Fruit fly (Drosophila melanogaster) whole organism, embryonic: ENCODE results near the gene CG32195.

Source experiments
- ATbp ChIP-seq: fragments of 200-800 bp; sonication (Bioruptor generic); optimal IDR thresholded peaks from 2 replicates; lab custom pipeline; 2017; ENCODE audit warnings: missing biosample characterization, mild to moderate bottlenecking, missing genetic modification characterization, missing genetic modification reagents
- Atf-2 ChIP-seq: fragments of 200-800 bp; sonication (Bioruptor generic); optimal IDR thresholded peaks from 2 replicates; lab custom pipeline; 2016; ENCODE audit warnings: missing biosample characterization, missing genetic modification characterization
- Atf6 ChIP-seq: fragments of 200-800 bp; sonication (Bioruptor generic); IDR thresholded peaks from 2 replicates; pipeline ENCODE4 v1.3.6; 2022; ENCODE audit warnings: missing biosample characterization, missing genetic modification characterization
- CG1024 ChIP-seq: fragments of 200-800 bp; sonication (Bioruptor generic); IDR thresholded peaks from 2 replicates; pipeline ENCODE4 v1.3.6; 2022; ENCODE audit warnings: missing biosample characterization, missing genetic modification characterization
- CG10565 ChIP-seq: fragments of 200-800 bp; sonication (Bioruptor generic); optimal IDR thresholded peaks from 3 replicates; lab custom pipeline; 2016; ENCODE audit warnings: missing biosample characterization, mild to moderate bottlenecking, missing genetic modification characterization
- CG13296 ChIP-seq: fragments of 200-800 bp; sonication (Bioruptor generic); optimal IDR thresholded peaks from 3 replicates; lab custom pipeline; 2018; ENCODE audit warnings: missing biosample characterization, mild to moderate bottlenecking, missing genetic modification characterization
- CG13775 ChIP-seq: fragments of 200-800 bp; sonication (Bioruptor generic); optimal IDR thresholded peaks from 3 replicates; lab custom pipeline; 2017; ENCODE audit warnings: missing biosample characterization, mild to moderate bottlenecking, missing genetic modification characterization
- CG13894 ChIP-seq: fragments of 200-800 bp; sonication (Bioruptor generic); optimal IDR thresholded peaks from 3 replicates; lab custom pipeline; 2018; ENCODE audit warnings: missing biosample characterization, mild to moderate bottlenecking, missing genetic modification characterization, moderate library complexity
- CG14050 ChIP-seq: fragments of 200-800 bp; sonication (Bioruptor generic); IDR thresholded peaks from 3 replicates; pipeline ENCODE4 v1.3.6; 2022; ENCODE audit warnings: missing biosample characterization, missing genetic modification characterization
- CG14710 ChIP-seq: fragments of 200-800 bp; sonication (Bioruptor generic); optimal IDR thresholded peaks from 3 replicates; lab custom pipeline; 2019; ENCODE audit warnings: missing biosample characterization, mild to moderate bottlenecking, missing genetic modification characterization, moderate library complexity
- CG18599 ChIP-seq: fragments of 200-800 bp; sonication (Bioruptor generic); optimal IDR thresholded peaks from 3 replicates; lab custom pipeline; 2017; ENCODE audit warnings: missing biosample characterization, missing genetic modification characterization, mild to moderate bottlenecking, moderate library complexity, missing genetic modification reagents
- CG18619 ChIP-seq: fragments of 200-800 bp; sonication (Bioruptor generic); optimal IDR thresholded peaks from 3 replicates; lab custom pipeline; 2017; ENCODE audit warnings: missing biosample characterization, mild to moderate bottlenecking, missing genetic modification characterization
- CG2120 ChIP-seq: fragments of 200-800 bp; sonication (Bioruptor generic); optimal IDR thresholded peaks from 3 replicates; lab custom pipeline; 2016; ENCODE audit warnings: missing biosample characterization, missing genetic modification characterization
- CG2875 ChIP-seq: fragments of 200-800 bp; sonication (Bioruptor generic); optimal IDR thresholded peaks from 2 replicates; lab custom pipeline; 2017; ENCODE audit warnings: missing biosample characterization, mild to moderate bottlenecking, missing genetic modification characterization, missing genetic modification reagents
- CG31224 ChIP-seq: fragments of 200-800 bp; sonication (Bioruptor generic); IDR thresholded peaks from 2 replicates; pipeline ENCODE4 v1.3.6; 2022; ENCODE audit warnings: missing biosample characterization, missing genetic modification characterization
- CG31388 ChIP-seq: fragments of 200-800 bp; sonication (Bioruptor generic); optimal IDR thresholded peaks from 2 replicates; lab custom pipeline; 2016; ENCODE audit warnings: missing biosample characterization, missing genetic modification characterization
- CG3163 ChIP-seq: fragments of 200-800 bp; sonication (Bioruptor generic); optimal IDR thresholded peaks from 3 replicates; lab custom pipeline; 2016; ENCODE audit warnings: missing biosample characterization, missing genetic modification characterization
- CG3407 ChIP-seq: fragments of 200-800 bp; sonication (Bioruptor generic); optimal IDR thresholded peaks from 2 replicates; lab custom pipeline; 2018; ENCODE audit warnings: missing biosample characterization, mild to moderate bottlenecking, missing genetic modification characterization
- CG5245 ChIP-seq: fragments of 200-800 bp; sonication (Bioruptor generic); optimal IDR thresholded peaks from 3 replicates; lab custom pipeline; 2016; ENCODE audit warnings: missing biosample characterization, missing genetic modification characterization
- CG6813 ChIP-seq: fragments of 200-800 bp; sonication (Bioruptor generic); optimal IDR thresholded peaks from 2 replicates; lab custom pipeline; 2017; ENCODE audit warnings: missing biosample characterization, missing genetic modification characterization, mild to moderate bottlenecking, moderate library complexity, missing genetic modification reagents
- CG8478 ChIP-seq: fragments of >200 bp; optimal IDR thresholded peaks from 2 replicates; lab custom pipeline; 2018
- CTCF ChIP-seq: fragments of 200-800 bp; sonication (Bioruptor generic); optimal IDR thresholded peaks from 2 replicates; lab custom pipeline; 2017; ENCODE audit warnings: missing biosample characterization, mild to moderate bottlenecking, missing genetic modification characterization, moderate library complexity
- CkIIα-i1 ChIP-seq: fragments of 200-800 bp; sonication (Bioruptor generic); IDR thresholded peaks from 2 replicates; pipeline ENCODE4 v1.3.6; 2022; ENCODE audit warnings: missing biosample characterization, missing genetic modification characterization
- CrebB ChIP-seq: fragments of 200-800 bp; sonication (Bioruptor generic); optimal IDR thresholded peaks from 3 replicates; lab custom pipeline; 2018; ENCODE audit warnings: missing biosample characterization, mild to moderate bottlenecking, missing genetic modification characterization
- D19A ChIP-seq: fragments of 200-800 bp; optimal IDR thresholded peaks from 3 replicates; lab custom pipeline; 2019; ENCODE audit warnings: missing biosample characterization, mild to moderate bottlenecking, missing genetic modification characterization, moderate library complexity
- Dip2 ChIP-seq: fragments of 200-800 bp; sonication (Bioruptor generic); IDR thresholded peaks from 2 replicates; pipeline ENCODE4 v1.3.6; 2022; ENCODE audit warnings: missing biosample characterization, missing genetic modification characterization
- Dip3 ChIP-seq: fragments of 200-800 bp; sonication (Bioruptor generic); optimal IDR thresholded peaks from 3 replicates; lab custom pipeline; 2016; ENCODE audit warnings: missing biosample characterization, missing genetic modification characterization
- Fer3 ChIP-seq: fragments of 200-800 bp; sonication (Bioruptor generic); optimal IDR thresholded peaks from 2 replicates; lab custom pipeline; 2018; ENCODE audit warnings: missing biosample characterization, mild to moderate bottlenecking, missing genetic modification characterization, moderate library complexity
- Hr3 ChIP-seq: fragments of 200-800 bp; sonication (Bioruptor generic); optimal IDR thresholded peaks from 3 replicates; lab custom pipeline; 2016; ENCODE audit warnings: missing biosample characterization, missing genetic modification characterization
- Nf-YC ChIP-seq: fragments of 200-800 bp; optimal IDR thresholded peaks from 3 replicates; lab custom pipeline; 2019; ENCODE audit warnings: missing biosample characterization, mild to moderate bottlenecking, missing genetic modification characterization, moderate library complexity
- Oli ChIP-seq: fragments of 200-800 bp; sonication (Bioruptor generic); optimal IDR thresholded peaks from 2 replicates; lab custom pipeline; 2018; ENCODE audit warnings: missing biosample characterization, mild to moderate bottlenecking, missing genetic modification characterization, moderate library complexity
- Ravus ChIP-seq: fragments of 200-800 bp; sonication (Bioruptor generic); IDR thresholded peaks from 2 replicates; pipeline ENCODE4 v1.3.6; 2022; ENCODE audit warnings: missing biosample characterization, missing genetic modification characterization
- chn ChIP-seq: fragments of 200-800 bp; sonication (Bioruptor generic); optimal IDR thresholded peaks from 2 replicates; lab custom pipeline; 2016; ENCODE audit warnings: missing biosample characterization, missing genetic modification characterization
- eyg ChIP-seq: fragments of 200-800 bp; sonication (Bioruptor generic); optimal IDR thresholded peaks from 3 replicates; lab custom pipeline; 2016; ENCODE audit warnings: missing biosample characterization, missing genetic modification characterization
- ftz-f1 ChIP-seq: fragments of 200-800 bp; sonication (Bioruptor generic); optimal IDR thresholded peaks from 2 replicates; lab custom pipeline; 2016; ENCODE audit warnings: missing biosample characterization, missing genetic modification characterization
- gcm2 ChIP-seq: fragments of 200-800 bp; sonication (Bioruptor generic); optimal IDR thresholded peaks from 2 replicates; lab custom pipeline; 2016; ENCODE audit warnings: missing biosample characterization, missing genetic modification characterization
- grau ChIP-seq: fragments of 200-800 bp; optimal IDR thresholded peaks from 3 replicates; lab custom pipeline; 2019; ENCODE audit warnings: missing biosample characterization, mild to moderate bottlenecking, missing genetic modification characterization, moderate library complexity
- ind ChIP-seq: fragments of 200-800 bp; sonication (Bioruptor generic); optimal IDR thresholded peaks from 3 replicates; lab custom pipeline; 2016; ENCODE audit warnings: missing biosample characterization, missing genetic modification characterization
- lola ChIP-seq, 3 experiments: fragments of >200 bp in 2 of 3; fragments of 200-800 bp in 1 of 3; sonication (Bioruptor generic) in 1 of 3; optimal IDR thresholded peaks; 2 replicates each; lab custom pipeline; 2017 to 2019; ENCODE audit warnings: missing biosample characterization in 3 of 3, missing genetic modification characterization in 3 of 3, mild to moderate bottlenecking in 1 of 3, moderate library complexity in 1 of 3
- maf-S ChIP-seq: fragments of 200-800 bp; sonication (Bioruptor generic); optimal IDR thresholded peaks from 2 replicates; lab custom pipeline; 2016; ENCODE audit warnings: missing biosample characterization, missing genetic modification characterization
- mirr ChIP-seq: fragments of 200-800 bp; sonication (Bioruptor generic); optimal IDR thresholded peaks from 3 replicates; lab custom pipeline; 2018; ENCODE audit warnings: missing biosample characterization, mild to moderate bottlenecking, missing genetic modification characterization
- nmo ChIP-seq: fragments of 200-800 bp; sonication (Bioruptor generic); optimal IDR thresholded peaks from 2 replicates; lab custom pipeline; 2018; ENCODE audit warnings: missing biosample characterization, mild to moderate bottlenecking, missing genetic modification characterization, moderate library complexity
- p53 ChIP-seq: fragments of 200-800 bp; sonication (Bioruptor generic); optimal IDR thresholded peaks from 2 replicates; lab custom pipeline; 2016; ENCODE audit warnings: missing biosample characterization, missing genetic modification characterization
- psq ChIP-seq: fragments of 200-800 bp; sonication (Bioruptor generic); optimal IDR thresholded peaks from 2 replicates; lab custom pipeline; 2017; ENCODE audit warnings: missing biosample characterization, missing genetic modification characterization
- pzg ChIP-seq: fragments of 200-800 bp; sonication (Bioruptor generic); optimal IDR thresholded peaks from 3 replicates; lab custom pipeline; 2018; ENCODE audit warnings: missing biosample characterization, mild to moderate bottlenecking, missing genetic modification characterization, moderate library complexity
- ro ChIP-seq: fragments of 200-800 bp; sonication (Bioruptor generic); IDR thresholded peaks from 2 replicates; pipeline ENCODE4 v1.3.6; 2022; ENCODE audit warnings: missing biosample characterization, missing genetic modification characterization
- tna ChIP-seq: fragments of 200-800 bp; sonication (Bioruptor generic); IDR thresholded peaks from 2 replicates; pipeline ENCODE4 v1.3.6; 2022; ENCODE audit warnings: missing biosample characterization, missing genetic modification characterization; ENCODE audit not compliant: partially characterized antibody
- trem ChIP-seq: fragments of 200-800 bp; optimal IDR thresholded peaks from 3 replicates; lab custom pipeline; 2019; ENCODE audit warnings: missing biosample characterization, mild to moderate bottlenecking, missing genetic modification characterization, moderate library complexity
- twi ChIP-seq: fragments of 200-800 bp; optimal IDR thresholded peaks from 2 replicates; lab custom pipeline; 2019; ENCODE audit warnings: missing biosample characterization, mild to moderate bottlenecking, missing genetic modification characterization, moderate library complexity
- wor ChIP-seq: fragments of 200-800 bp; sonication (Bioruptor generic); IDR thresholded peaks from 2 replicates; pipeline ENCODE4 v1.3.6; 2022; ENCODE audit warnings: missing biosample characterization, missing genetic modification characterization
- zfh1 ChIP-seq: fragments of 200-800 bp; sonication (Bioruptor generic); IDR thresholded peaks from 3 replicates; pipeline ENCODE4 v1.3.6; 2022; ENCODE audit warnings: missing biosample characterization, missing genetic modification characterization

Gene CG32195

dm6 chr3L:18148418-18148973 lies 35.7 kb downstream of the CG32195 start, which contains the start of gene CG7330 (continued):
- peak in 1 of 3 experiments; percentile 43 for TF ChIP-seq lola (GFP tag; optimal IDR thresholded peaks at IDR 0.05; lab: Kevin White, UChicago)
- TF ChIP-seq CG13296 (GFP tag; lab: Kevin White, UChicago) = peak; percentile 96
- TF ChIP-seq CG5245 (GFP tag; lab: Kevin White, UChicago) = peak; percentile 78
- TF ChIP-seq CG3163 = no peak
- peak; percentile 93 for TF ChIP-seq ATbp
- peak; percentile 89 for TF ChIP-seq Fer3 (tag; lab: Kevin White, UChicago)
- TF ChIP-seq ind (GFP tag; lab: Kevin White, UChicago) = peak; percentile 94
- peak; percentile 81 for TF ChIP-seq CrebB (tag; lab: Kevin White, UChicago)
- TF ChIP-seq CG2875 (GFP tag; lab: Kevin White, UChicago) = peak; percentile 87
- TF ChIP-seq Dip2 (GFP tag; lab: Robert Waterston, UW) = no peak
- peak; percentile 61 for TF ChIP-seq CG14710 (tag; lab: Kevin White, UChicago)
- TF ChIP-seq eyg (GFP tag; lab: Kevin White, UChicago) = no peak
- peak; percentile 29 for TF ChIP-seq gcm2 (GFP tag; lab: Kevin White, UChicago)
- peak; percentile 57 for TF ChIP-seq CTCF (GFP tag; lab: Kevin White, UChicago)
- peak; percentile 32; the same call in 1 of the 2 replicates for TF ChIP-seq CkIIα-i1 (GFP tag; lab: Robert Waterston, UW)
- no peak for TF ChIP-seq Atf-2 (GFP tag; lab: Kevin White, UChicago)
- peak; percentile 70 for TF ChIP-seq twi
- peak; percentile 92 for TF ChIP-seq wor (GFP tag; lab: Robert Waterston, UW)
- TF ChIP-seq Hr3 (GFP tag; lab: Kevin White, UChicago) = peak; percentile 90
- no peak for TF ChIP-seq tna
- TF ChIP-seq Oli (tag; lab: Kevin White, UChicago) = peak; percentile 97
- TF ChIP-seq CG1024 (GFP tag; lab: Robert Waterston, UW) = peak; percentile 64
- TF ChIP-seq psq (GFP tag; lab: Kevin White, UChicago) = peak; percentile 68
- TF ChIP-seq mirr = peak; percentile 43
- peak; percentile 95 for TF ChIP-seq grau (tag; lab: Kevin White, UChicago)
- peak; percentile 84 for TF ChIP-seq CG6813 (GFP tag; lab: Kevin White, UChicago)
- TF ChIP-seq CG31388 (GFP tag; lab: Kevin White, UChicago) = peak; percentile 40
- TF ChIP-seq CG18599 (GFP tag; lab: Kevin White, UChicago) = peak; percentile 94
- peak; percentile 82 for TF ChIP-seq CG2120 (GFP tag; lab: Kevin White, UChicago)
- TF ChIP-seq trem = peak; percentile 63
- TF ChIP-seq Atf6 (GFP tag; lab: Robert Waterston, UW) = peak; percentile 89
- no peak for TF ChIP-seq pzg (GFP tag; lab: Kevin White, UChicago)
- TF ChIP-seq nmo (GFP tag; lab: Kevin White, UChicago) = peak; percentile 94
- TF ChIP-seq Dip3 (GFP tag; lab: Kevin White, UChicago) = peak; percentile 55
- TF ChIP-seq ro (GFP tag; lab: Robert Waterston, UW) = peak; percentile 66; the same call in 1 of the 2 replicates
- TF ChIP-seq CG18619 = peak; percentile 91
- peak; percentile 83 for TF ChIP-seq CG3407 (GFP tag; lab: Kevin White, UChicago)
- TF ChIP-seq maf-S = no peak
- TF ChIP-seq chn (GFP tag; lab: Kevin White, UChicago) = peak; percentile 29
- TF ChIP-seq Ravus (GFP tag; lab: Robert Waterston, UW) = peak; percentile 54
- TF ChIP-seq CG8478 (lab: Kevin White, UChicago) = no peak
- no peak for TF ChIP-seq ftz-f1 (GFP tag; lab: Kevin White, UChicago)
- TF ChIP-seq CG13894 (tag; lab: Kevin White, UChicago) = peak; percentile 29
- TF ChIP-seq CG13775 (GFP tag; lab: Kevin White, UChicago) = peak; percentile 83
- peak; percentile 87 for TF ChIP-seq CG14050 (GFP tag; lab: Robert Waterston, UW)
- TF ChIP-seq CG31224 (GFP tag; lab: Robert Waterston, UW) = peak; percentile 50
- TF ChIP-seq CG10565 (GFP tag; lab: Kevin White, UChicago) = no peak
- TF ChIP-seq p53 (GFP tag; lab: Kevin White, UChicago) = no peak
- TF ChIP-seq Nf-YC (tag; lab: Kevin White, UChicago) = peak; percentile 86
- TF ChIP-seq D19A (tag; lab: Kevin White, UChicago) = peak; percentile 89
- TF ChIP-seq zfh1 (GFP tag; lab: Robert Waterston, UW) = peak; percentile 57; the same call in 2 of the 3 replicates
